Fruit fly (Drosophila melanogaster): Measurements from ENCODE around the gene comt.
A peak's percentile ranks its signal among the peaks of the same experiment; 100 is the strongest.

comt gene

DNA sequence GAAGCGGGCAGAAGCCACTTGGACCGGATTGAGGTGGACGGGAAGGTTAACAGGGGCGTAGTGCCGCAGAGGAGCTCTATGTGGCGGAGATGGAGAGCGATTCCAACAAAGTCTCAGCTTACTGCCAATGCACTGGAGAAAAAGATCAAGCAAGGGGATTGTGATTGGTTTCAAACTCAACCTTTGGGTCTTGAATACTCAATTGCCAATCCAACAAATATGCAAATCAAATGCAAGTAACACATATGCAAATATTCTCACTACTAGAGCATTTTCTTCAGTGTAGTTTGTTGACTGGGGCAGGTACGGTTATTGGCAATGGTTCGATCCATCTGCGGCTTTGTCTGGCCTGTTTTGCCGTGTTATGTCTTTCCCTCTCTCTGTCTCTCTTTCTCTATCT lies 7.5 kb upstream of the comt start (continued):
- TF ChIP-seq pan (optimal IDR thresholded peaks at IDR 0.05) (no peak), fru (GFP tag; optimal IDR thresholded peaks at IDR 0.05) (peak; percentile 98), Dif (GFP tag; optimal IDR thresholded peaks at IDR 0.05; ENCODE audit: partially characterized antibody) (no peak)

DNA sequence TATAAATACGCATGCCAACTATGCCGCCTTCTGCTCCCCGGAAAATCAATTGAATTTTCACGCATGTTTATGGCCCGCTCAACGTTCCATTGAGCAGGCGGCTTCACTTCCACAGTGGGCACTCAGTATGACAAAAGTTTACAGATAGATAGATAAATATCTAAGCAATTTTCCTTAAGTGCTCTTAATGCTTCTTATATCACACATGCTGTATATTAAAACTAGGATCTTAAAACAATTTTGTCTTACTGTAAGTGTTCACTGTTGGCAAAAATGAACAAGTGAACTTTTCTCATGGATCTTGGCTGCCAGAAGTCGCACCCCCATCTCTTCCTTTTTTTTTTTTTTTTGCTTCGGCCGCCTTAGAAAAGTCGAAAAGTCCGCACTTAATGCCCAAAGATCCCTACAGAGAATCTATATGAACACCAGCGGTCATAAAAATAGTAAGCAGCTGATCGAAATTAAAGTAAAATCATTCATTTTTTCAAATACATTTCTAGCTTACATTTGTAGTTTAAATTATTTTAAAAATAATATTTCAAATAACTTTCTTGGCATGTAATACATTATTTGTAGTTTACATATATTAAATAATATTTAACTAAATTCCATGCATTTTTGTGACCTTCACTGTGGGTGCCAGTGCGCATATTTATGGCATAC lies 5.6 kb upstream of the comt start:
- TF ChIP-seq sv (GFP tag; optimal IDR thresholded peaks at IDR 0.05) (peak; percentile 33), psq (GFP tag; optimal IDR thresholded peaks at IDR 0.05) (no peak)

DNA sequence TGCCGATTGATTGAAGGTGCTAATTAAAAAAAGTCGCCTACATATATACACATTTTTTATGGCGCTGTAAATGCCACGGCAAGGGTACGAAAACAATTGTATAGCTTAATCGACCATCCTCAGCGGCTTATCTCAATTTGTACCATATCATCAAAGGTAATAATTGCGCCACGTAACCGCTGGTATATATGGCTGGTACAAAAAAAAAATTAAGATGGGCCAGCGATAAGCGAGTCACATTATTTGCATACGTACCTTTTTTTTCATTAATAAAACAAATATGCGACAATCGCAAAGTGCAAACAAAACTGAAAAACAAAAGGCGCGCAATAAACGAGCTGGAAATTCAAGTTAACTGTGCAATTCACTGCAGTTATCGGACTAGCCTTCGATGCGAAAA lies 4.4 kb upstream of the comt start:
- TF ChIP-seq Abd-B (GFP tag; optimal IDR thresholded peaks at IDR 0.05) (no peak), dsf (GFP tag; optimal IDR thresholded peaks at IDR 0.05; ENCODE audit: borderline replicate concordance) (no peak), sage (GFP tag; optimal IDR thresholded peaks at IDR 0.05) (peak; percentile 54), Dif (GFP tag; optimal IDR thresholded peaks at IDR 0.05; ENCODE audit: partially characterized antibody) (no peak), OdsH (GFP tag; optimal IDR thresholded peaks at IDR 0.05) (peak; percentile 55), woc (GFP tag; optimal IDR thresholded peaks at IDR 0.05) (no peak), sv (GFP tag; optimal IDR thresholded peaks at IDR 0.05) (no peak), Vsx2 (GFP tag; optimal IDR thresholded peaks at IDR 0.05; ENCODE audit: partially characterized antibody) (no peak), Mio (GFP tag; optimal IDR thresholded peaks at IDR 0.05) (no peak), Rel (GFP tag; optimal IDR thresholded peaks at IDR 0.05) (no peak), Rel (tag; optimal IDR thresholded peaks at IDR 0.05) (peak; percentile 6), CG9705 (GFP tag; optimal IDR thresholded peaks at IDR 0.05) (peak; percentile 8), dl (GFP tag; optimal IDR thresholded peaks at IDR 0.05; ENCODE audit: insufficient read depth in 1 of 2, partially characterized antibody in 2 of 2) (no peak), Myc (optimal IDR thresholded peaks at IDR 0.05) (no peak), psq (GFP tag; optimal IDR thresholded peaks at IDR 0.05) (peak; percentile 7), Hnf4 (GFP tag; optimal IDR thresholded peaks at IDR 0.05) (peak; percentile 50), lola (GFP tag; optimal IDR thresholded peaks at IDR 0.05) (no peak), Hr83 (GFP tag; optimal IDR thresholded peaks at IDR 0.05; ENCODE audit: poor library complexity, severe bottlenecking) (peak; percentile 61), brk (GFP tag; optimal IDR thresholded peaks at IDR 0.05) (peak; percentile 35), tai (GFP tag; optimal IDR thresholded peaks at IDR 0.05) (peak; percentile 2), GATAd (GFP tag; optimal IDR thresholded peaks at IDR 0.05) (no peak), usp (GFP tag; optimal IDR thresholded peaks at IDR 0.05) (no peak), ey (GFP tag; optimal IDR thresholded peaks at IDR 0.05) (peak; percentile 7), jim (GFP tag; optimal IDR thresholded peaks at IDR 0.05) (no peak), pan (optimal IDR thresholded peaks at IDR 0.05) (no peak), rgr (GFP tag; optimal IDR thresholded peaks at IDR 0.05) (peak; percentile 72), h (GFP tag; optimal IDR thresholded peaks at IDR 0.05) (peak; percentile 74), Jra (GFP tag; optimal IDR thresholded peaks at IDR 0.05) (peak; percentile 3), HLH106 (tag; optimal IDR thresholded peaks at IDR 0.05) (no peak), foxo (GFP tag; optimal IDR thresholded peaks at IDR 0.05) (peak in 1 of 2 experiments; percentile 33), CG32264 (GFP tag; optimal IDR thresholded peaks at IDR 0.05) (peak; percentile 35), br (GFP tag; optimal IDR thresholded peaks at IDR 0.05) (no peak), Sp1 (GFP tag; optimal IDR thresholded peaks at IDR 0.05) (peak; percentile 63), Dfd (GFP tag; optimal IDR thresholded peaks at IDR 0.05) (no peak), CrebA (GFP tag; optimal IDR thresholded peaks at IDR 0.05; ENCODE audit: borderline replicate concordance) (peak; percentile 59), dmrt93B (GFP tag; optimal IDR thresholded peaks at IDR 0.05) (no peak), Hr78 (GFP tag; optimal IDR thresholded peaks at IDR 0.05) (no peak), fru (GFP tag; optimal IDR thresholded peaks at IDR 0.05) (peak; percentile 49), N (GFP tag; optimal IDR thresholded peaks at IDR 0.05) (no peak)

Data from whole organism, wandering third instar larva.